Fruit fly (Drosophila melanogaster) whole organism, wandering third instar larva: ENCODE results near the gene CG5810.

Experiments used
- Abd-B ChIP-seq: fragments of >200 bp; optimal IDR thresholded peaks from 2 replicates; lab custom pipeline; 2017; ENCODE audit warnings: missing biosample characterization, missing genetic modification characterization
- CG32264 ChIP-seq: fragments of 200-800 bp; sonication (Bioruptor generic); optimal IDR thresholded peaks from 2 replicates; lab custom pipeline; 2016; ENCODE audit warnings: missing biosample characterization, missing genetic modification characterization
- CG9705 ChIP-seq: fragments of 200-800 bp; sonication (Bioruptor generic); optimal IDR thresholded peaks from 2 replicates; lab custom pipeline; 2018; ENCODE audit warnings: missing biosample characterization, mild to moderate bottlenecking, missing genetic modification characterization
- CrebA ChIP-seq: fragments of 200-800 bp; sonication (Bioruptor generic); optimal IDR thresholded peaks from 2 replicates; lab custom pipeline; 2016; ENCODE audit warnings: missing biosample characterization, mild to moderate bottlenecking, missing genetic modification characterization, borderline replicate concordance
- Dfd ChIP-seq: fragments of >200 bp; optimal IDR thresholded peaks from 2 replicates; lab custom pipeline; 2017; ENCODE audit warnings: missing biosample characterization, missing genetic modification characterization
- Dif ChIP-seq: fragments of 200-275, 200-300 bp; sonication (Bioruptor generic); optimal IDR thresholded peaks from 2 replicates; lab custom pipeline; 2018; ENCODE audit warnings: missing biosample characterization, missing genetic modification characterization; ENCODE audit not compliant: partially characterized antibody
- GATAd ChIP-seq: sonication (Bioruptor generic); optimal IDR thresholded peaks from 2 replicates; lab custom pipeline; 2016; ENCODE audit warnings: missing biosample characterization, missing genetic modification characterization
- HLH106 ChIP-seq: fragments of 200-800 bp; optimal IDR thresholded peaks from 3 replicates; lab custom pipeline; 2019; ENCODE audit warnings: missing biosample characterization, mild to moderate bottlenecking, missing genetic modification characterization, moderate library complexity
- Hnf4 ChIP-seq: fragments of 200-800 bp; sonication (Bioruptor generic); optimal IDR thresholded peaks from 2 replicates; lab custom pipeline; 2016; ENCODE audit warnings: missing biosample characterization, mild to moderate bottlenecking, missing genetic modification characterization
- Hr78 ChIP-seq: fragments of >200 bp; optimal IDR thresholded peaks from 2 replicates; lab custom pipeline; 2017; ENCODE audit warnings: missing biosample characterization, missing genetic modification characterization
- Hr83 ChIP-seq: fragments of 200-300 bp; sonication (Bioruptor generic); optimal IDR thresholded peaks from 2 replicates; lab custom pipeline; 2016; ENCODE audit warnings: missing biosample characterization, mild to moderate bottlenecking, missing genetic modification characterization, moderate library complexity; ENCODE audit not compliant: poor library complexity, severe bottlenecking
- Jra ChIP-seq: sonication (Bioruptor generic); optimal IDR thresholded peaks from 2 replicates; lab custom pipeline; 2016; ENCODE audit warnings: missing biosample characterization, missing genetic modification characterization
- Mio ChIP-seq: sonication (Bioruptor generic); optimal IDR thresholded peaks from 2 replicates; lab custom pipeline; 2016; ENCODE audit warnings: missing biosample characterization, missing genetic modification characterization
- Myc ChIP-seq: fragments of >200 bp; optimal IDR thresholded peaks from 2 replicates; lab custom pipeline; 2017
- N ChIP-seq: fragments of >200 bp; optimal IDR thresholded peaks from 2 replicates; lab custom pipeline; 2018; ENCODE audit warnings: missing biosample characterization, missing external identifiers, missing genetic modification characterization
- OdsH ChIP-seq: fragments of 200-800 bp; sonication (Bioruptor generic); optimal IDR thresholded peaks from 2 replicates; lab custom pipeline; 2016; ENCODE audit warnings: missing biosample characterization, mild to moderate bottlenecking, missing genetic modification characterization
- Rel ChIP-seq, 2 experiments: fragments of 200-800 bp; sonication (Bioruptor generic) in 1 of 2; optimal IDR thresholded peaks; 2 replicates in 1 of 2; 3 replicates in 1 of 2; lab custom pipeline; 2016 to 2019; ENCODE audit warnings: mild to moderate bottlenecking in 2 of 2, missing biosample characterization in 2 of 2, missing genetic modification characterization in 2 of 2, moderate library complexity in 1 of 2
- Sp1 ChIP-seq: fragments of 200-800 bp; sonication (Bioruptor generic); optimal IDR thresholded peaks from 3 replicates; lab custom pipeline; 2019; ENCODE audit warnings: missing biosample characterization, mild to moderate bottlenecking, missing genetic modification characterization, moderate library complexity
- Vsx2 ChIP-seq: fragments of 200-300, 225-300 bp; sonication (Bioruptor generic); optimal IDR thresholded peaks from 2 replicates; lab custom pipeline; 2018; ENCODE audit warnings: missing biosample characterization, missing genetic modification characterization; ENCODE audit not compliant: partially characterized antibody
- br ChIP-seq: fragments of 200-800 bp; sonication (Bioruptor generic); optimal IDR thresholded peaks from 2 replicates; lab custom pipeline; 2016; ENCODE audit warnings: missing biosample characterization, missing genetic modification characterization
- brk ChIP-seq: fragments of 200-800 bp; sonication (Bioruptor generic); optimal IDR thresholded peaks from 2 replicates; lab custom pipeline; 2016; ENCODE audit warnings: missing biosample characterization, mild to moderate bottlenecking, missing genetic modification characterization
- dl ChIP-seq, 2 experiments: fragments of 175-275, 200-275 bp in 1 of 2; fragments of 200-275 bp in 1 of 2; sonication (Bioruptor generic); optimal IDR thresholded peaks; lab custom pipeline; 2018; ENCODE audit warnings: mild to moderate bottlenecking in 2 of 2, missing biosample characterization in 2 of 2, missing genetic modification characterization in 2 of 2, moderate library complexity in 2 of 2; ENCODE audit not compliant: partially characterized antibody in 2 of 2, insufficient read depth in 1 of 2
- dmrt93B ChIP-seq: fragments of 200-800 bp; sonication (Bioruptor generic); optimal IDR thresholded peaks from 2 replicates; lab custom pipeline; 2018; ENCODE audit warnings: missing biosample characterization, mild to moderate bottlenecking, missing genetic modification characterization
- dsf ChIP-seq: sonication (Bioruptor generic); optimal IDR thresholded peaks from 2 replicates; lab custom pipeline; 2016; ENCODE audit warnings: missing biosample characterization, missing genetic modification characterization, borderline replicate concordance
- ey ChIP-seq: fragments of 200-800 bp; sonication (Bioruptor generic); optimal IDR thresholded peaks from 2 replicates; lab custom pipeline; 2016; ENCODE audit warnings: missing biosample characterization, missing genetic modification characterization
- foxo ChIP-seq, 2 experiments: fragments of 200-800 bp; sonication (Bioruptor generic); optimal IDR thresholded peaks; 2 replicates in 1 of 2; 3 replicates in 1 of 2; lab custom pipeline; 2016 to 2017; ENCODE audit warnings: missing biosample characterization in 2 of 2, missing genetic modification characterization in 2 of 2
- fru ChIP-seq: fragments of 200-800 bp; sonication (Bioruptor generic); optimal IDR thresholded peaks from 3 replicates; lab custom pipeline; 2016; ENCODE audit warnings: missing biosample characterization, mild to moderate bottlenecking, missing genetic modification characterization
- h ChIP-seq: fragments of 200-800 bp; sonication (Bioruptor generic); optimal IDR thresholded peaks from 3 replicates; lab custom pipeline; 2016; ENCODE audit warnings: missing biosample characterization, mild to moderate bottlenecking, missing genetic modification characterization
- jim ChIP-seq: fragments of 175-275, 200-325 bp; sonication (Bioruptor generic); optimal IDR thresholded peaks from 2 replicates; lab custom pipeline; 2016; ENCODE audit warnings: missing biosample characterization, mild to moderate bottlenecking, missing genetic modification characterization
- lola ChIP-seq: fragments of >200 bp; optimal IDR thresholded peaks from 2 replicates; lab custom pipeline; 2017; ENCODE audit warnings: missing biosample characterization, missing genetic modification characterization
- pan ChIP-seq: fragments of >200 bp; optimal IDR thresholded peaks from 2 replicates; lab custom pipeline; 2017
- psq ChIP-seq: fragments of 200-800 bp; sonication (Bioruptor generic); optimal IDR thresholded peaks from 3 replicates; lab custom pipeline; 2017; ENCODE audit warnings: missing biosample characterization, mild to moderate bottlenecking, missing genetic modification characterization, moderate library complexity
- rgr ChIP-seq: fragments of 200-800 bp; sonication (Bioruptor generic); optimal IDR thresholded peaks from 3 replicates; lab custom pipeline; 2016; ENCODE audit warnings: missing biosample characterization, mild to moderate bottlenecking, missing genetic modification characterization
- sage ChIP-seq: fragments of 200-800 bp; sonication (Bioruptor generic); optimal IDR thresholded peaks from 2 replicates; lab custom pipeline; 2016; ENCODE audit warnings: missing biosample characterization, mild to moderate bottlenecking, missing genetic modification characterization
- sv ChIP-seq: fragments of 200-800 bp; sonication (Bioruptor generic); optimal IDR thresholded peaks from 3 replicates; lab custom pipeline; 2016; ENCODE audit warnings: missing biosample characterization, missing genetic modification characterization
- tai ChIP-seq: sonication (Bioruptor generic); optimal IDR thresholded peaks from 2 replicates; lab custom pipeline; 2016; ENCODE audit warnings: missing biosample characterization, missing genetic modification characterization
- usp ChIP-seq: fragments of >200 bp; optimal IDR thresholded peaks from 2 replicates; lab custom pipeline; 2017; ENCODE audit warnings: missing biosample characterization, missing genetic modification characterization
- woc ChIP-seq: sonication (Bioruptor generic); optimal IDR thresholded peaks from 2 replicates; lab custom pipeline; 2016; ENCODE audit warnings: missing biosample characterization, mild to moderate bottlenecking, missing genetic modification characterization

The CG5810 gene

dm6 chr3R:21152856-21153278 is 10.7 kb upstream of the CG5810 start:
- TF ChIP-seq fru (GFP tag; lab: Kevin White, UChicago): no peak
- no peak for TF ChIP-seq rgr (GFP tag; lab: Kevin White, UChicago)
- no peak for TF ChIP-seq dmrt93B (GFP tag; lab: Kevin White, UChicago)
- no peak for TF ChIP-seq pan
- peak; percentile 60 for TF ChIP-seq sage (GFP tag; lab: Kevin White, UChicago)
- no peak for TF ChIP-seq CG32264
- no peak for TF ChIP-seq Hnf4 (GFP tag; lab: Kevin White, UChicago)
- TF ChIP-seq brk (GFP tag; lab: Kevin White, UChicago): peak; percentile 65
- no peak for TF ChIP-seq Jra
- no peak for TF ChIP-seq HLH106 (tag; lab: Kevin White, UChicago)
- TF ChIP-seq dl (GFP tag; optimal IDR thresholded peaks at IDR 0.05; lab: Kevin White, UChicago; ENCODE audit: insufficient read depth in 1 of 2, partially characterized antibody in 2 of 2): peak; percentile 80 to 84
- TF ChIP-seq Vsx2 (GFP tag; lab: Kevin White, UChicago): peak; percentile 57
- TF ChIP-seq br (GFP tag; lab: Kevin White, UChicago): peak; percentile 34
- no peak for TF ChIP-seq lola
- no peak for TF ChIP-seq Dfd (GFP tag; lab: Kevin White, UChicago)
- no peak for TF ChIP-seq Abd-B (GFP tag; lab: Kevin White, UChicago)
- TF ChIP-seq Myc (lab: Kevin White, UChicago): no peak
- peak; percentile 78 for TF ChIP-seq Dif (GFP tag; lab: Kevin White, UChicago)
- no peak for TF ChIP-seq N (GFP tag; lab: Kevin White, UChicago)
- no peak for TF ChIP-seq ey (GFP tag; lab: Kevin White, UChicago)
- peak; percentile 89 for TF ChIP-seq CrebA (GFP tag; lab: Kevin White, UChicago)
- no peak for TF ChIP-seq GATAd (GFP tag; lab: Kevin White, UChicago)
- no peak for TF ChIP-seq Mio (GFP tag; lab: Kevin White, UChicago)
- no peak for TF ChIP-seq tai (GFP tag; lab: Kevin White, UChicago)
- TF ChIP-seq dsf (GFP tag; lab: Kevin White, UChicago): no peak
- no peak for TF ChIP-seq jim (GFP tag; lab: Kevin White, UChicago)
- TF ChIP-seq sv (GFP tag; lab: Kevin White, UChicago): no peak
- peak; percentile 33 for TF ChIP-seq woc
- no peak for TF ChIP-seq OdsH (GFP tag; lab: Kevin White, UChicago)
- TF ChIP-seq Hr78 (GFP tag; lab: Kevin White, UChicago): no peak
- TF ChIP-seq CG9705 (GFP tag; lab: Kevin White, UChicago): no peak
- no peak for TF ChIP-seq usp
- TF ChIP-seq psq (GFP tag; lab: Kevin White, UChicago): peak; percentile 3
- TF ChIP-seq h (GFP tag; lab: Kevin White, UChicago): no peak
- TF ChIP-seq Rel (GFP tag; optimal IDR thresholded peaks at IDR 0.05; lab: Kevin White, UChicago): peak; percentile 78
- peak; percentile 47 for TF ChIP-seq Rel (tag; optimal IDR thresholded peaks at IDR 0.05; lab: Kevin White, UChicago)
- peak; percentile 86 for TF ChIP-seq Sp1
- no peak for TF ChIP-seq foxo (GFP tag; optimal IDR thresholded peaks at IDR 0.05; lab: Kevin White, UChicago)
- no peak for TF ChIP-seq Hr83
- TF ChIP-seq, all 38 proteins: peak for 11

dm6 chr3R:21154130-21154529 is 9.4 kb upstream of the CG5810 start:
- TF ChIP-seq h (GFP tag; lab: Kevin White, UChicago) (peak; percentile 49), GATAd (GFP tag; lab: Kevin White, UChicago) (no peak), Sp1 (no peak)

dm6 chr3R:21155931-21156488 is 7.6 kb upstream of the CG5810 start:
- TF ChIP-seq Hnf4 (GFP tag; lab: Kevin White, UChicago) (peak; percentile 16), dl (GFP tag; optimal IDR thresholded peaks at IDR 0.05; lab: Kevin White, UChicago; ENCODE audit: insufficient read depth in 1 of 2, partially characterized antibody in 2 of 2) (peak in 1 of 2 experiments; percentile 5), pan (no peak), Dif (GFP tag; lab: Kevin White, UChicago) (peak; percentile 83), CG32264 (no peak), Rel (GFP tag; optimal IDR thresholded peaks at IDR 0.05; lab: Kevin White, UChicago) (no peak), Rel (tag; optimal IDR thresholded peaks at IDR 0.05; lab: Kevin White, UChicago) (peak; percentile 29), h (GFP tag; lab: Kevin White, UChicago) (peak; percentile 13), HLH106 (tag; lab: Kevin White, UChicago) (no peak)
